Fruit fly (Drosophila melanogaster): Measurements from ENCODE around the gene Sf3b1.

The Sf3b1 gene

dm6 chr2L:552432-552929 lies 15.7 kb upstream of the Sf3b1 start, which contains the start of gene Ets21C:
TSS of gene Ets21C (minus strand) at chr2L:552923.
- TF ChIP-seq Hr96 (GFP tag; optimal IDR thresholded peaks at IDR 0.05) (no peak), cic (GFP tag; optimal IDR thresholded peaks at IDR 0.05) (peak; percentile 96), CG12768 (GFP tag; optimal IDR thresholded peaks at IDR 0.05) (peak; percentile 72), cnc (optimal IDR thresholded peaks at IDR 0.05) (no peak), CG11617 (GFP tag; optimal IDR thresholded peaks at IDR 0.05) (peak; percentile 56), CG33017 (tag; optimal IDR thresholded peaks at IDR 0.05) (peak; percentile 12), pad (GFP tag; optimal IDR thresholded peaks at IDR 0.05) (peak; percentile 89), CG7101 (tag; optimal IDR thresholded peaks at IDR 0.05) (peak; percentile 24), CG7045 (GFP tag; optimal IDR thresholded peaks at IDR 0.05) (peak; percentile 5), kay (GFP tag; ENCODE audit: borderline replicate concordance) (peak; percentile 98), Mnt (GFP tag; optimal IDR thresholded peaks at IDR 0.05) (peak; percentile 55), tj (GFP tag; optimal IDR thresholded peaks at IDR 0.05) (peak; percentile 19), Clk (GFP tag; optimal IDR thresholded peaks at IDR 0.05) (no peak)

- TF ChIP-seq ovo (GFP tag; optimal IDR thresholded peaks at IDR 0.05) (peak; percentile 24), CG5204 (GFP tag; optimal IDR thresholded peaks at IDR 0.05) (no peak), bab1 (GFP tag; optimal IDR thresholded peaks at IDR 0.05) (peak; percentile 14), toe (GFP tag; optimal IDR thresholded peaks at IDR 0.05) (no peak), tj (GFP tag; optimal IDR thresholded peaks at IDR 0.05) (peak; percentile 2), cic (GFP tag; optimal IDR thresholded peaks at IDR 0.05) (peak; percentile 12), Mnt (GFP tag; optimal IDR thresholded peaks at IDR 0.05) (peak; percentile 43), cnc (optimal IDR thresholded peaks at IDR 0.05) (peak in 1 of 2 experiments; percentile 94), CG33017 (tag; optimal IDR thresholded peaks at IDR 0.05) (no peak), CG14711 (tag; optimal IDR thresholded peaks at IDR 0.05) (no peak), CG7101 (tag; optimal IDR thresholded peaks at IDR 0.05) (no peak), pad (GFP tag; optimal IDR thresholded peaks at IDR 0.05) (no peak), CG12768 (GFP tag; optimal IDR thresholded peaks at IDR 0.05) (no peak), CG1620 (GFP tag; optimal IDR thresholded peaks at IDR 0.05) (no peak), CG7045 (GFP tag; optimal IDR thresholded peaks at IDR 0.05) (peak; percentile 2), Hr96 (GFP tag; optimal IDR thresholded peaks at IDR 0.05) (peak; percentile 46), Clk (GFP tag; optimal IDR thresholded peaks at IDR 0.05) (no peak)
Measured at dm6 chr2L:559311-559710, 8.8 kb upstream of the Sf3b1 start, which contains the start of gene Tspo. TSS of gene Tspo (plus strand) at chr2L:559612.

dm6 chr2L:559770-560567 lies 8.2 kb upstream of the Sf3b1 start, which contains the start of gene rempA:
TSS of gene rempA (minus strand) at chr2L:560310.
- TF ChIP-seq CG7045 (GFP tag; optimal IDR thresholded peaks at IDR 0.05): no peak
- no peak for TF ChIP-seq CG33017 (tag; optimal IDR thresholded peaks at IDR 0.05)
- no peak for TF ChIP-seq CG12768 (GFP tag; optimal IDR thresholded peaks at IDR 0.05)
- TF ChIP-seq cic (GFP tag; optimal IDR thresholded peaks at IDR 0.05): no peak
- no peak for TF ChIP-seq Mnt (GFP tag; optimal IDR thresholded peaks at IDR 0.05)
- TF ChIP-seq cnc (optimal IDR thresholded peaks at IDR 0.05): no peak
- TF ChIP-seq kay (GFP tag; ENCODE audit: borderline replicate concordance): no peak
- no peak for TF ChIP-seq CG14711 (tag; optimal IDR thresholded peaks at IDR 0.05)
- no peak for TF ChIP-seq CG7101 (tag; optimal IDR thresholded peaks at IDR 0.05)

dm6 chr2L:563314-563713 lies 4.8 kb upstream of the Sf3b1 start:
- no peak for TF ChIP-seq CG14711 (tag; optimal IDR thresholded peaks at IDR 0.05)
- no peak for TF ChIP-seq CG12768 (GFP tag; optimal IDR thresholded peaks at IDR 0.05)
- no peak for TF ChIP-seq ovo (GFP tag; optimal IDR thresholded peaks at IDR 0.05)
- no peak for TF ChIP-seq Clk (GFP tag; optimal IDR thresholded peaks at IDR 0.05)
- TF ChIP-seq Crg-1 (GFP tag; optimal IDR thresholded peaks at IDR 0.05): no peak

dm6 chr2L:563769-564550 lies 4.2 kb upstream of the Sf3b1 start, which contains the start of the genes uncNacbeta and CG2794:
TSS of gene uncNacbeta (minus strand) at chr2L:563819.
TSS of gene CG2794 (plus strand) at chr2L:564163.
- no peak for TF ChIP-seq cnc (optimal IDR thresholded peaks at IDR 0.05)
- no peak for TF ChIP-seq kay (GFP tag; ENCODE audit: borderline replicate concordance)
- no peak for TF ChIP-seq pad (GFP tag; optimal IDR thresholded peaks at IDR 0.05)
- no peak for TF ChIP-seq Crg-1 (GFP tag; optimal IDR thresholded peaks at IDR 0.05)
- TF ChIP-seq CG11617 (GFP tag; optimal IDR thresholded peaks at IDR 0.05): no peak
- no peak for TF ChIP-seq tj (GFP tag; optimal IDR thresholded peaks at IDR 0.05)
- TF ChIP-seq CG33017 (tag; optimal IDR thresholded peaks at IDR 0.05): no peak
- TF ChIP-seq CG7101 (tag; optimal IDR thresholded peaks at IDR 0.05): peak; percentile 39
- TF ChIP-seq toe (GFP tag; optimal IDR thresholded peaks at IDR 0.05): no peak
- TF ChIP-seq CG5204 (GFP tag; optimal IDR thresholded peaks at IDR 0.05): no peak
- no peak for TF ChIP-seq Hr96 (GFP tag; optimal IDR thresholded peaks at IDR 0.05)
- TF ChIP-seq CG14711 (tag; optimal IDR thresholded peaks at IDR 0.05): no peak
- no peak for TF ChIP-seq Clk (GFP tag; optimal IDR thresholded peaks at IDR 0.05)
- TF ChIP-seq Mnt (GFP tag; optimal IDR thresholded peaks at IDR 0.05): peak; percentile 79
- TF ChIP-seq bab1 (GFP tag; optimal IDR thresholded peaks at IDR 0.05): peak; percentile 47
- no peak for TF ChIP-seq CG1620 (GFP tag; optimal IDR thresholded peaks at IDR 0.05)
- TF ChIP-seq CG12768 (GFP tag; optimal IDR thresholded peaks at IDR 0.05): no peak
- TF ChIP-seq ovo (GFP tag; optimal IDR thresholded peaks at IDR 0.05): no peak
- peak; percentile 8 for TF ChIP-seq cic (GFP tag; optimal IDR thresholded peaks at IDR 0.05)
- no peak for TF ChIP-seq CG7045 (GFP tag; optimal IDR thresholded peaks at IDR 0.05)

Data from whole organism, adult.